Fruit fly (Drosophila melanogaster) whole organism, prepupa: Measurements from ENCODE around the gene sit.

Experiments used
- spab ChIP-seq: fragments of 200-800 bp; sonication (Bioruptor generic); optimal IDR thresholded peaks from 2 replicates; lab custom pipeline; 2017; ENCODE audit warnings: missing biosample characterization, mild to moderate bottlenecking, missing genetic modification characterization, missing genetic modification reagents
- svp ChIP-seq: fragments of 200-800 bp; sonication (Bioruptor generic); peaks from one replicate; lab custom pipeline; 2016; ENCODE audit warnings: missing biosample characterization, missing genetic modification characterization
- vri ChIP-seq: fragments of 200-800 bp; sonication (Bioruptor generic); optimal IDR thresholded peaks from 3 replicates; lab custom pipeline; 2016; ENCODE audit warnings: missing biosample characterization, mild to moderate bottlenecking, missing genetic modification characterization

dm6 chr3R:22526353-22526907 is 35.9 kb downstream of the sit start:
- TF ChIP-seq svp (GFP tag; lab: Kevin White, UChicago) (peak; percentile 67), vri (GFP tag; lab: Kevin White, UChicago) (no peak), spab (GFP tag; lab: Kevin White, UChicago) (peak; percentile 49)
